Worm (Caenorhabditis elegans) whole organism, L4 larva: ENCODE results near the gene exc-15.

Experiments
- F10B5.3 ChIP-seq: sonication (generic microtip); optimal IDR thresholded peaks from 2 replicates; lab custom pipeline; 2016; ENCODE audit warnings: mild to moderate bottlenecking, missing genetic modification characterization, missing compliant biosample characterization
- F37D6.2 ChIP-seq: sonication (generic microtip); optimal IDR thresholded peaks from 2 replicates; lab custom pipeline; 2016; ENCODE audit warnings: mild to moderate bottlenecking, missing genetic modification characterization, missing compliant biosample characterization
- F44E2.7 ChIP-seq: fragments of 200-800 bp; sonication (Bioruptor generic); IDR thresholded peaks from 2 replicates; pipeline ENCODE4 v2.1.2; 2022; ENCODE audit warnings: missing genetic modification characterization, missing compliant biosample characterization
- T20F7.1 ChIP-seq: fragments of 200-800 bp; sonication (Bioruptor generic); optimal IDR thresholded peaks from 2 replicates; lab custom pipeline; 2018; ENCODE audit warnings: mild to moderate bottlenecking, missing genetic modification characterization, missing compliant biosample characterization
- Y48G9A.11 ChIP-seq: fragments of 200-800 bp; sonication (Bioruptor generic); IDR thresholded peaks from 2 replicates; pipeline ENCODE4 v1.3.6; 2022; ENCODE audit warnings: missing genetic modification reagents, missing genetic modification characterization, missing compliant biosample characterization
- Y5F2A.4 ChIP-seq: fragments of 200-800 bp; sonication (Bioruptor generic); optimal IDR thresholded peaks from 2 replicates; lab custom pipeline; 2018; ENCODE audit warnings: mild to moderate bottlenecking, missing genetic modification characterization, missing compliant biosample characterization
- aha-1 ChIP-seq: fragments of 150-350 bp; peaks from one replicate; lab custom pipeline; 2014; ENCODE audit warnings: missing biosample characterization, missing genetic modification characterization
- aly-2 ChIP-seq: sonication (generic microtip); optimal IDR thresholded peaks from 2 replicates; lab custom pipeline; 2018; ENCODE audit warnings: missing biosample characterization, missing genetic modification characterization
- ama-1 ChIP-seq: fragments of 150-350 bp; optimal IDR thresholded peaks from 2 replicates; lab custom pipeline; 2014; ENCODE audit warnings: inconsistent platforms, mixed read lengths
- arid-1 ChIP-seq: fragments of 200-800 bp; sonication (Bioruptor generic); conservative IDR thresholded peaks from 2 replicates; pipeline ENCODE4 v1.3.6; 2022; ENCODE audit warnings: missing genetic modification reagents, missing genetic modification characterization, missing compliant biosample characterization
- ceh-20 ChIP-seq: fragments of 200-800 bp; sonication (Bioruptor generic); IDR thresholded peaks from 2 replicates; pipeline ENCODE4 v1.3.6; 2022; ENCODE audit warnings: missing genetic modification reagents, missing genetic modification characterization, missing compliant biosample characterization
- ceh-28 ChIP-seq: fragments of 150-350 bp; optimal IDR thresholded peaks from 2 replicates; lab custom pipeline; 2014; ENCODE audit warnings: missing biosample characterization, missing genetic modification reagents, missing genetic modification characterization
- ceh-32 ChIP-seq: sonication (generic microtip); optimal IDR thresholded peaks from 2 replicates; lab custom pipeline; 2016; ENCODE audit warnings: mild to moderate bottlenecking, missing genetic modification characterization, missing compliant biosample characterization; ENCODE audit not compliant: poor library complexity
- ceh-44 ChIP-seq: fragments of 200-800 bp; sonication (Bioruptor generic); IDR thresholded peaks from 2 replicates; pipeline ENCODE4 v1.3.6; 2022; ENCODE audit warnings: missing genetic modification reagents, missing genetic modification characterization, missing compliant biosample characterization
- ceh-82 ChIP-seq: sonication (generic microtip); optimal IDR thresholded peaks from 2 replicates; lab custom pipeline; 2017; ENCODE audit warnings: missing biosample characterization, missing genetic modification characterization
- daf-8 ChIP-seq: fragments of 200-800 bp; sonication (Bioruptor generic); IDR thresholded peaks from 2 replicates; pipeline ENCODE4 v1.3.6; 2022; ENCODE audit warnings: missing genetic modification characterization, missing compliant biosample characterization
- dmd-6 ChIP-seq: fragments of 200-800 bp; sonication (Bioruptor generic); IDR thresholded peaks from 2 replicates; pipeline ENCODE4 v1.3.6; 2022; ENCODE audit warnings: missing genetic modification reagents, missing genetic modification characterization, missing compliant biosample characterization
- dmd-8 ChIP-seq: fragments of 200-800 bp; sonication (Bioruptor generic); IDR thresholded peaks from 2 replicates; pipeline ENCODE4 v1.3.6; 2022; ENCODE audit warnings: missing genetic modification characterization, missing compliant biosample characterization
- egl-43 ChIP-seq: fragments of 200-800 bp; sonication (Bioruptor generic); IDR thresholded peaks from 2 replicates; pipeline ENCODE4 v1.3.6; 2022; ENCODE audit warnings: missing genetic modification reagents, missing genetic modification characterization, missing compliant biosample characterization
- fos-1 ChIP-seq: fragments of 150-350 bp; optimal IDR thresholded peaks from 2 replicates; lab custom pipeline; 2014; ENCODE audit warnings: missing biosample characterization, missing genetic modification characterization
- hlh-11 ChIP-seq: fragments of 200-800 bp; sonication (Bioruptor generic); optimal IDR thresholded peaks from 2 replicates; lab custom pipeline; 2018; ENCODE audit warnings: mild to moderate bottlenecking, missing genetic modification characterization, missing compliant biosample characterization
- hlh-30 ChIP-seq: sonication (generic microtip); optimal IDR thresholded peaks from 2 replicates; lab custom pipeline; 2017; ENCODE audit warnings: antibody characterized with exemption, mild to moderate bottlenecking, missing genetic modification characterization, missing compliant biosample characterization; ENCODE audit not compliant: insufficient read depth
- hmg-1.1 ChIP-seq: fragments of 200-800 bp; sonication (Bioruptor generic); IDR thresholded peaks from 2 replicates; pipeline ENCODE4 v1.3.6; 2022; ENCODE audit warnings: missing genetic modification reagents, missing genetic modification characterization, missing compliant biosample characterization
- lin-1 ChIP-seq: fragments of 200-800 bp; sonication (Bioruptor generic); IDR thresholded peaks from 2 replicates; pipeline ENCODE4 v1.3.6; 2022; ENCODE audit warnings: missing genetic modification reagents, missing genetic modification characterization, missing compliant biosample characterization
- lin-13 ChIP-seq: fragments of 150-350 bp; optimal IDR thresholded peaks from 2 replicates; lab custom pipeline; 2014; ENCODE audit warnings: missing biosample characterization, missing genetic modification reagents, missing genetic modification characterization
- lin-29 ChIP-seq: fragments of 200-800 bp; sonication (Bioruptor generic); IDR thresholded peaks from 2 replicates; pipeline ENCODE4 v1.3.6; 2022; ENCODE audit warnings: missing genetic modification reagents, missing genetic modification characterization, missing compliant biosample characterization
- lin-38 ChIP-seq: fragments of 200-800 bp; sonication (Bioruptor generic); IDR thresholded peaks from 2 replicates; pipeline ENCODE4 v1.3.6; 2022; ENCODE audit warnings: missing genetic modification reagents, missing genetic modification characterization, missing compliant biosample characterization
- lsy-2 ChIP-seq, 2 experiments: fragments of 150-350 bp in 1 of 2; sonication (generic microtip) in 1 of 2; optimal IDR thresholded peaks; 2 replicates each; lab custom pipeline; 2014 to 2017; ENCODE audit warnings: missing biosample characterization in 2 of 2, missing genetic modification characterization in 2 of 2
- mep-1 ChIP-seq: fragments of 150-350 bp; sonication (generic microtip); optimal IDR thresholded peaks from 3 replicates; lab custom pipeline; 2014; ENCODE audit warnings: missing biosample characterization, missing genetic modification characterization
- mes-2 ChIP-seq: sonication (generic microtip); optimal IDR thresholded peaks from 2 replicates; lab custom pipeline; 2016; ENCODE audit warnings: missing genotype, mild to moderate bottlenecking, missing genetic modification characterization, missing compliant biosample characterization; ENCODE audit not compliant: poor library complexity, severe bottlenecking
- nhr-10 ChIP-seq: fragments of 150-350 bp; optimal IDR thresholded peaks from 2 replicates; lab custom pipeline; 2014; ENCODE audit warnings: missing biosample characterization, missing genetic modification characterization
- nhr-28 ChIP-seq: fragments of 150-350 bp; optimal IDR thresholded peaks from 2 replicates; lab custom pipeline; 2014; ENCODE audit warnings: missing biosample characterization, missing genetic modification characterization
- nhr-41 ChIP-seq: fragments of 200-800 bp; sonication (Bioruptor generic); IDR thresholded peaks from 2 replicates; pipeline ENCODE4 v1.3.6; 2022; ENCODE audit warnings: missing genetic modification reagents, missing genetic modification characterization, missing compliant biosample characterization
- nhr-48 ChIP-seq: sonication (generic microtip); optimal IDR thresholded peaks from 2 replicates; lab custom pipeline; 2016; ENCODE audit warnings: mild to moderate bottlenecking, missing genetic modification characterization, missing compliant biosample characterization
- nhr-77 ChIP-seq: fragments of 150-350 bp; optimal IDR thresholded peaks from 2 replicates; lab custom pipeline; 2014; ENCODE audit warnings: missing biosample characterization, missing genetic modification characterization
- pha-4 ChIP-seq, 2 experiments: fragments of 150-350 bp in 1 of 2; fragments of 200-800 bp in 1 of 2; sonication (Bioruptor generic) in 1 of 2; IDR thresholded peaks in 1 of 2; optimal IDR thresholded peaks in 1 of 2; 2 replicates each; pipeline versions ENCODE4 v1.3.6 to Lab custom; 2014 to 2022; ENCODE audit warnings: missing genetic modification characterization in 2 of 2, missing genetic modification reagents in 2 of 2, missing biosample characterization in 1 of 2, missing compliant biosample characterization in 1 of 2
- pqm-1 ChIP-seq: sonication (generic microtip); optimal IDR thresholded peaks from 2 replicates; lab custom pipeline; 2017; ENCODE audit warnings: missing biosample characterization, missing genetic modification characterization
- saeg-2 ChIP-seq: fragments of 200-800 bp; sonication (Bioruptor generic); IDR thresholded peaks from 2 replicates; pipeline ENCODE4 v1.3.6; 2022; ENCODE audit warnings: missing genetic modification reagents, missing genetic modification characterization, missing compliant biosample characterization
- set-16 ChIP-seq: fragments of 200-800 bp; sonication (Bioruptor generic); IDR thresholded peaks from 2 replicates; pipeline ENCODE4 v1.3.6; 2022; ENCODE audit warnings: missing genetic modification reagents, missing genetic modification characterization, missing compliant biosample characterization
- skn-1 ChIP-seq: fragments of 150-350 bp; optimal IDR thresholded peaks from 2 replicates; lab custom pipeline; 2014; ENCODE audit warnings: missing biosample characterization, missing genetic modification characterization
- snpc-4 ChIP-seq: fragments of 150-350 bp; optimal IDR thresholded peaks from 2 replicates; lab custom pipeline; 2014; ENCODE audit warnings: missing biosample characterization, missing genetic modification characterization
- tag-97 ChIP-seq: fragments of 200-800 bp; sonication (Bioruptor generic); IDR thresholded peaks from 2 replicates; pipeline ENCODE4 v1.3.6; 2022; ENCODE audit warnings: missing genetic modification characterization, missing compliant biosample characterization
- unc-130 ChIP-seq: sonication (generic microtip); optimal IDR thresholded peaks from 2 replicates; lab custom pipeline; 2016; ENCODE audit warnings: missing genetic modification reagents, missing genetic modification characterization, missing compliant biosample characterization
- unc-62 ChIP-seq, 3 experiments: fragments of 150-350 bp in 1 of 3; sonication (generic microtip); optimal IDR thresholded peaks in 2 of 3; peaks in 1 of 3; 1 replicate in 1 of 3; 2 replicates in 2 of 3; lab custom pipeline; 2014 to 2017; ENCODE audit warnings: missing biosample characterization in 3 of 3, missing genetic modification characterization in 3 of 3, missing genetic modification reagents in 3 of 3, missing genotype in 1 of 3
- zag-1 ChIP-seq: fragments of 150-350 bp; optimal IDR thresholded peaks from 2 replicates; lab custom pipeline; 2014; ENCODE audit warnings: missing biosample characterization, missing genetic modification characterization
- zip-11 ChIP-seq: fragments of 200-800 bp; sonication (Bioruptor generic); IDR thresholded peaks from 2 replicates; pipeline ENCODE4 v1.3.6; 2022; ENCODE audit warnings: missing genetic modification characterization, missing compliant biosample characterization
- ztf-11 ChIP-seq: fragments of 150-350 bp; optimal IDR thresholded peaks from 2 replicates; lab custom pipeline; 2014; ENCODE audit warnings: missing biosample characterization, missing genetic modification characterization

Gene exc-15

ce11 chrV:4497161-4497560 is 13.9 kb downstream of the exc-15 start, which contains the start of gene unc-62:
Gene unc-62 (plus strand): TSS chrV:4497461.
- TF ChIP-seq mep-1 (tag; lab: Kevin White, UChicago): no peak
- TF ChIP-seq hmg-1.1 (GFP tag; lab: Robert Waterston, UW): no peak
- TF ChIP-seq zag-1 (tag; lab: Kevin White, UChicago): no peak
- TF ChIP-seq nhr-48 (tag; lab: Kevin White, UChicago): no peak
- TF ChIP-seq hlh-30: no peak
- no peak for TF ChIP-seq Y48G9A.11 (GFP tag; lab: Robert Waterston, UW)
- no peak for TF ChIP-seq lin-1 (GFP tag; lab: Robert Waterston, UW)
- no peak for TF ChIP-seq F44E2.7 (GFP tag; lab: Robert Waterston, UW)
- no peak for TF ChIP-seq nhr-28
- TF ChIP-seq saeg-2 (GFP tag; lab: Robert Waterston, UW): no peak
- no peak for TF ChIP-seq ama-1 (lab: Kevin White, UChicago)
- TF ChIP-seq nhr-41 (GFP tag; lab: Robert Waterston, UW): no peak
- TF ChIP-seq unc-62 (GFP tag; optimal IDR thresholded peaks at IDR 0.05 in 1 of 2; lab: Kevin White, UChicago): peak in 1 of 2 experiments; percentile 31
- peak; percentile 49 for TF ChIP-seq unc-62 (tag; optimal IDR thresholded peaks at IDR 0.05; lab: Kevin White, UChicago)
- peak; percentile 88 for TF ChIP-seq aha-1 (tag; lab: Kevin White, UChicago)
- TF ChIP-seq aly-2 (tag; lab: Kevin White, UChicago): no peak
- TF ChIP-seq nhr-77 (tag; lab: Kevin White, UChicago): no peak
- TF ChIP-seq ceh-44 (GFP tag; lab: Robert Waterston, UW): no peak
- TF ChIP-seq daf-8 (GFP tag; lab: Robert Waterston, UW): no peak
- no peak for TF ChIP-seq snpc-4 (tag; lab: Kevin White, UChicago)
- TF ChIP-seq ceh-32 (tag; lab: Kevin White, UChicago): no peak
- peak in 1 of 2 experiments; percentile 28 for TF ChIP-seq lsy-2 (tag; optimal IDR thresholded peaks at IDR 0.05; lab: Kevin White, UChicago)

ce11 chrV:4499156-4499808 is 16.0 kb downstream of the exc-15 start:
- no peak for TF ChIP-seq ztf-11 (tag; lab: Kevin White, UChicago)
- TF ChIP-seq nhr-10: no peak
- TF ChIP-seq unc-62 (GFP tag; optimal IDR thresholded peaks at IDR 0.05 in 1 of 2; lab: Kevin White, UChicago): peak in 1 of 2 experiments; percentile 100
- TF ChIP-seq unc-62 (tag; optimal IDR thresholded peaks at IDR 0.05; lab: Kevin White, UChicago): peak; percentile 97
- no peak for TF ChIP-seq Y5F2A.4 (GFP tag; lab: Kevin White, UChicago)
- no peak for TF ChIP-seq lin-13 (GFP tag; lab: Kevin White, UChicago)
- peak; percentile 33 for TF ChIP-seq mep-1 (tag; lab: Kevin White, UChicago)
- TF ChIP-seq pqm-1: no peak
- TF ChIP-seq hmg-1.1 (GFP tag; lab: Robert Waterston, UW): peak; percentile 57; the same call in 1 of the 2 replicates
- peak; percentile 63; the same call in 1 of the 2 replicates for TF ChIP-seq egl-43 (GFP tag; lab: Robert Waterston, UW)
- peak; percentile 50 for TF ChIP-seq hlh-11 (tag; lab: Kevin White, UChicago)
- TF ChIP-seq ceh-20 (GFP tag; lab: Robert Waterston, UW): peak; percentile 70
- peak; percentile 42 for TF ChIP-seq mes-2 (tag; lab: Kevin White, UChicago)
- 0 out of 2 replicates have a peak, but pooled peaks have one; percentile 3 for TF ChIP-seq dmd-8 (GFP tag; lab: Robert Waterston, UW)
- peak; percentile 35 for TF ChIP-seq lin-38 (GFP tag; lab: Robert Waterston, UW)
- peak; percentile 94 for TF ChIP-seq set-16 (GFP tag; lab: Robert Waterston, UW)
- TF ChIP-seq aha-1 (tag; lab: Kevin White, UChicago): peak; percentile 92
- no peak for TF ChIP-seq ceh-28 (tag; lab: Kevin White, UChicago)
- no peak for TF ChIP-seq pha-4 (GFP tag; IDR thresholded peaks at IDR 0.05; lab: Robert Waterston, UW)
- TF ChIP-seq pha-4 (tag; optimal IDR thresholded peaks at IDR 0.05; lab: Kevin White, UChicago): no peak
- TF ChIP-seq F10B5.3: no peak
- TF ChIP-seq T20F7.1 (GFP tag; lab: Kevin White, UChicago): no peak
- TF ChIP-seq nhr-48 (tag; lab: Kevin White, UChicago): peak; percentile 5
- no peak for TF ChIP-seq ceh-32 (tag; lab: Kevin White, UChicago)
- no peak for TF ChIP-seq zag-1 (tag; lab: Kevin White, UChicago)
- TF ChIP-seq arid-1 (GFP tag; lab: Robert Waterston, UW): no peak
- no peak for TF ChIP-seq tag-97
- TF ChIP-seq unc-130 (GFP tag; lab: Kevin White, UChicago): no peak
- no peak for TF ChIP-seq lin-29 (GFP tag; lab: Robert Waterston, UW)
- no peak for TF ChIP-seq zip-11 (GFP tag; lab: Robert Waterston, UW)
- no peak; the same call in 1 of the 2 replicates for TF ChIP-seq dmd-6 (GFP tag; lab: Robert Waterston, UW)
- peak; percentile 65 for TF ChIP-seq hlh-30
- no peak for TF ChIP-seq skn-1 (tag; lab: Kevin White, UChicago)
- TF ChIP-seq ceh-82 (tag; lab: Kevin White, UChicago): no peak
- TF ChIP-seq F37D6.2 (tag; lab: Kevin White, UChicago): no peak
- TF ChIP-seq fos-1 (tag; lab: Kevin White, UChicago): no peak
